Worm (Caenorhabditis elegans) whole organism, L4/young adult: Measurements from ENCODE around the gene mfsd-6.

Source experiments
- W03F9.2 ChIP-seq: fragments of 150-350 bp; optimal IDR thresholded peaks from 2 replicates; lab custom pipeline; 2014; ENCODE audit warnings: missing biosample characterization, missing genetic modification characterization
- dao-5 ChIP-seq: sonication (generic microtip); optimal IDR thresholded peaks from 2 replicates; lab custom pipeline; 2016; ENCODE audit warnings: missing genotype, missing genetic modification characterization, moderate library complexity, missing compliant biosample characterization

DNA sequence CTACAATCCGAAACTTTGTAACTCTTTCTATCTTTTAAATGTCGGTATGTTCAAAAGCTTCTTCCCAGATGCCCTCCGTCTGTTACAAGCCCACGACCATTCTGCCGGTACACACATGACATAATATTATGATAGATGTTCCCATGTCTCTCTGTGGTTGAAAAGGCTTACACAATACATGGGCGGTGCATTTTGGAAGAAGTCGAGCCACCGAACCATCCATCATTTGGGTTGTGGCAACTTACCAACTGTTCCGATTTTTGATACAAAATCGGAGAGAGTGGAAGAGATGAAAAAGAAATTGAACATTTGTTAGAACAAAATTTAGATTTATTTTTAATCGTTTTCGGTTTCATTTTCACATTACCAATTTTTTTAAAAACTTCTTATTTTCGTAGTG lies 30.2 kb downstream of the mfsd-6 start:
- no peak for TF ChIP-seq dao-5
- no peak for TF ChIP-seq W03F9.2 (tag; lab: Kevin White, UChicago)
